Worm (Caenorhabditis elegans): ENCODE data around the gene F57B9.3.

Gene F57B9.3

ce11 chrIII:6981989-6982553, 42.4 kb downstream of the F57B9.3 start, which contains the start of gene F31E3.6:
Gene F31E3.6, plus strand, starts transcription at chrIII:6982081.
- TF ChIP-seq Y48G9A.11 (GFP tag; IDR thresholded peaks at IDR 0.05): peak; percentile 52; the same call in 1 of the 2 replicates
- peak; percentile 14; the same call in 1 of the 2 replicates for TF ChIP-seq T26A8.4 (GFP tag; IDR thresholded peaks at IDR 0.05)
- TF ChIP-seq lin-38 (GFP tag; IDR thresholded peaks at IDR 0.05): peak; percentile 44; the same call in 1 of the 2 replicates
- TF ChIP-seq hmg-1.1 (GFP tag; IDR thresholded peaks at IDR 0.05): 0 out of 2 replicates have a peak, but pooled peaks have one; percentile 41
- TF ChIP-seq lsy-2 (tag; optimal IDR thresholded peaks at IDR 0.05): peak; percentile 9 to 28

- TF ChIP-seq lin-38 (GFP tag; IDR thresholded peaks at IDR 0.05) (peak; percentile 38), Y48G9A.11 (GFP tag; IDR thresholded peaks at IDR 0.05) (0 out of 2 replicates have a peak, but pooled peaks have one; percentile 24)
Observed at ce11 chrIII:6985125-6985524, 45.5 kb downstream of the F57B9.3 start.

ce11 chrIII:6988060-6988459, 48.4 kb downstream of the F57B9.3 start:
- TF ChIP-seq daf-16 (GFP tag; optimal IDR thresholded peaks at IDR 0.05) (peak in 1 of 2 experiments; percentile 91), daf-16 (tag; optimal IDR thresholded peaks at IDR 0.05) (no peak), unc-62 (GFP tag; optimal IDR thresholded peaks at IDR 0.05 in 1 of 2) (peak in 1 of 2 experiments; percentile 95), unc-62 (tag; optimal IDR thresholded peaks at IDR 0.05) (no peak), nhr-237 (tag; optimal IDR thresholded peaks at IDR 0.05) (no peak), ceh-82 (tag; optimal IDR thresholded peaks at IDR 0.05) (no peak), egl-27 (tag; optimal IDR thresholded peaks at IDR 0.05) (no peak), D1046.2 (GFP tag; IDR thresholded peaks at IDR 0.05) (no peak), ceh-62 (tag; optimal IDR thresholded peaks at IDR 0.05) (no peak), F26F4.8 (GFP tag; conservative IDR thresholded peaks at IDR 0.05) (no peak), dve-1 (tag; optimal IDR thresholded peaks at IDR 0.05; ENCODE audit: insufficient read depth) (peak; percentile 3), T26A8.4 (GFP tag; IDR thresholded peaks at IDR 0.05) (no peak), nhr-6 (tag; optimal IDR thresholded peaks at IDR 0.05) (no peak), mxl-2 (GFP tag; conservative IDR thresholded peaks at IDR 0.05) (no peak), F10B5.3 (tag; optimal IDR thresholded peaks at IDR 0.05) (no peak), skn-1 (tag; optimal IDR thresholded peaks at IDR 0.05) (no peak), pqm-1 (tag; optimal IDR thresholded peaks at IDR 0.05) (no peak), nhr-76 (tag; optimal IDR thresholded peaks at IDR 0.05) (no peak), ceh-32 (tag; optimal IDR thresholded peaks at IDR 0.05; ENCODE audit: poor library complexity) (no peak), fos-1 (tag; optimal IDR thresholded peaks at IDR 0.05) (no peak), lir-3 (tag; optimal IDR thresholded peaks at IDR 0.05) (no peak), tra-1 (GFP tag; IDR thresholded peaks at IDR 0.05) (no peak), R02D3.7 (tag; optimal IDR thresholded peaks at IDR 0.05) (no peak), dmd-9 (GFP tag; IDR thresholded peaks at IDR 0.05) (no peak), lin-38 (GFP tag; IDR thresholded peaks at IDR 0.05) (no peak), nhr-28 (tag; optimal IDR thresholded peaks at IDR 0.05) (no peak), nhr-111 (GFP tag; optimal IDR thresholded peaks at IDR 0.05) (no peak), php-3 (GFP tag; IDR thresholded peaks at IDR 0.05) (no peak), snpc-4 (tag; optimal IDR thresholded peaks at IDR 0.05) (no peak), unc-39 (tag; optimal IDR thresholded peaks at IDR 0.05) (no peak), ZK337.2 (GFP tag; IDR thresholded peaks at IDR 0.05) (no peak), lsy-2 (tag; optimal IDR thresholded peaks at IDR 0.05) (peak in 1 of 2 experiments; percentile 59), gei-8 (GFP tag; optimal IDR thresholded peaks at IDR 0.05) (no peak), daf-8 (GFP tag; IDR thresholded peaks at IDR 0.05) (no peak), zfp-3 (GFP tag; conservative IDR thresholded peaks at IDR 0.05) (no peak), T20F7.1 (GFP tag; optimal IDR thresholded peaks at IDR 0.05) (no peak), nhr-41 (GFP tag; IDR thresholded peaks at IDR 0.05) (no peak), lin-39 (tag; optimal IDR thresholded peaks at IDR 0.05) (no peak), hmg-1.1 (GFP tag; IDR thresholded peaks at IDR 0.05) (no peak), ceh-28 (tag; optimal IDR thresholded peaks at IDR 0.05) (no peak), daf-19 (GFP tag; conservative IDR thresholded peaks at IDR 0.05) (no peak), aha-1 (tag) (peak; percentile 90), mxl-3 (GFP tag; optimal IDR thresholded peaks at IDR 0.05) (no peak), Y5F2A.4 (GFP tag; optimal IDR thresholded peaks at IDR 0.05) (no peak), lim-7 (GFP tag; IDR thresholded peaks at IDR 0.05) (no peak), ztf-7 (tag; optimal IDR thresholded peaks at IDR 0.05) (no peak)
